Worm (Caenorhabditis elegans) whole organism, L1 larva: ENCODE results near the gene grl-9.

Experiments
- aly-2 ChIP-seq: fragments of 150-350 bp; optimal IDR thresholded peaks from 2 replicates; lab custom pipeline; 2014; ENCODE audit warnings: missing biosample characterization, missing genetic modification characterization
- mdl-1 ChIP-seq, 2 experiments: fragments of 150-350 bp; optimal IDR thresholded peaks; 2 replicates each; lab custom pipeline; 2014 to 2017; ENCODE audit warnings: missing biosample characterization in 2 of 2, missing genetic modification characterization in 2 of 2, inconsistent platforms in 1 of 2
- nhr-237 ChIP-seq: fragments of 150-350 bp; optimal IDR thresholded peaks from 2 replicates; lab custom pipeline; 2014; ENCODE audit warnings: missing biosample characterization, missing genetic modification characterization
- nhr-28 ChIP-seq: fragments of 150-350 bp; optimal IDR thresholded peaks from 2 replicates; lab custom pipeline; 2014; ENCODE audit warnings: missing biosample characterization, missing genetic modification characterization
- tbx-2 ChIP-seq: sonication (generic microtip); optimal IDR thresholded peaks from 2 replicates; lab custom pipeline; 2016; ENCODE audit warnings: missing genetic modification characterization, missing compliant biosample characterization
- ztf-11 ChIP-seq, 2 experiments: sonication (generic microtip); optimal IDR thresholded peaks; 2 replicates each; lab custom pipeline; 2016 to 2017; ENCODE audit warnings: missing genetic modification characterization in 2 of 2, missing biosample characterization in 1 of 2, missing compliant biosample characterization in 1 of 2

ce11 chrV:6684541-6684940 is 47.0 kb downstream of the grl-9 start:
- TF ChIP-seq ztf-11 (tag; optimal IDR thresholded peaks at IDR 0.05; lab: Kevin White, UChicago) (no peak), tbx-2 (no peak), aly-2 (no peak), nhr-28 (tag; lab: Kevin White, UChicago) (no peak), nhr-237 (tag; lab: Kevin White, UChicago) (no peak), mdl-1 (tag; optimal IDR thresholded peaks at IDR 0.05; lab: Kevin White, UChicago) (no peak)
